Worm (Caenorhabditis elegans) whole organism, L2 larva: ENCODE measurements around the gene F35A5.1.

ENCODE experiments used
- R02D3.7 ChIP-seq: fragments of 150-350 bp; optimal IDR thresholded peaks from 2 replicates; lab custom pipeline; 2014; ENCODE audit warnings: missing biosample characterization, missing genetic modification characterization
- ZK546.5 ChIP-seq: sonication (generic microtip); optimal IDR thresholded peaks from 2 replicates; lab custom pipeline; 2017; ENCODE audit warnings: missing biosample characterization, missing genetic modification characterization
- blmp-1 ChIP-seq: sonication (generic microtip); optimal IDR thresholded peaks from 2 replicates; lab custom pipeline; 2017; ENCODE audit warnings: missing genetic modification characterization, mild to moderate bottlenecking, missing compliant biosample characterization, antibody characterized with exemption, moderate library complexity; ENCODE audit not compliant: insufficient read depth
- ceh-16 ChIP-seq: fragments of 150-350 bp; optimal IDR thresholded peaks from 2 replicates; lab custom pipeline; 2014; ENCODE audit warnings: missing biosample characterization, missing genetic modification characterization
- dmd-4 ChIP-seq: sonication (generic microtip); optimal IDR thresholded peaks from 2 replicates; lab custom pipeline; 2017; ENCODE audit warnings: missing biosample characterization, missing genetic modification characterization
- lin-11 ChIP-seq: fragments of 150-350 bp; sonication (generic microtip); optimal IDR thresholded peaks from 2 replicates; lab custom pipeline; 2014; ENCODE audit warnings: missing biosample characterization, missing genetic modification characterization, inconsistent platforms, mixed read lengths
- lin-13 ChIP-seq: fragments of 150-350 bp; optimal IDR thresholded peaks from 2 replicates; lab custom pipeline; 2014; ENCODE audit warnings: missing biosample characterization, missing genetic modification reagents, missing genetic modification characterization
- nhr-11 ChIP-seq: fragments of 150-350 bp; optimal IDR thresholded peaks from 2 replicates; lab custom pipeline; 2014; ENCODE audit warnings: missing biosample characterization, missing genetic modification characterization
- unc-62 ChIP-seq: fragments of 150-350 bp; optimal IDR thresholded peaks from 2 replicates; lab custom pipeline; 2014; ENCODE audit warnings: missing biosample characterization, missing genetic modification reagents, missing genetic modification characterization

ce11 chrX:3827311-3827710, 20.0 kb downstream of the F35A5.1 start:
- no peak for TF ChIP-seq nhr-11 (tag; lab: Kevin White, UChicago)
- no peak for TF ChIP-seq ZK546.5
- TF ChIP-seq dmd-4 (tag; lab: Kevin White, UChicago) = no peak
- TF ChIP-seq R02D3.7 (tag; lab: Kevin White, UChicago) = no peak
- TF ChIP-seq unc-62 (GFP tag; lab: Kevin White, UChicago) = no peak
- TF ChIP-seq lin-11 (tag; lab: Kevin White, UChicago) = no peak
- no peak for TF ChIP-seq lin-13 (GFP tag; lab: Kevin White, UChicago)
- no peak for TF ChIP-seq blmp-1
- TF ChIP-seq ceh-16 (tag; lab: Kevin White, UChicago) = no peak
